Worm (Caenorhabditis elegans) whole organism, L4/young adult: Measurements from ENCODE around the gene pqn-73.

Experiments used
- W03F9.2 ChIP-seq: fragments of 150-350 bp; optimal IDR thresholded peaks from 2 replicates; lab custom pipeline; 2014; ENCODE audit warnings: missing biosample characterization, missing genetic modification characterization
- dao-5 ChIP-seq: sonication (generic microtip); optimal IDR thresholded peaks from 2 replicates; lab custom pipeline; 2016; ENCODE audit warnings: missing genotype, missing genetic modification characterization, moderate library complexity, missing compliant biosample characterization
- him-1 ChIP-seq: sonication (generic microtip); optimal IDR thresholded peaks from 2 replicates; lab custom pipeline; 2016; ENCODE audit warnings: missing genotype, missing genetic modification reagents, missing genetic modification characterization, missing compliant biosample characterization

DNA sequence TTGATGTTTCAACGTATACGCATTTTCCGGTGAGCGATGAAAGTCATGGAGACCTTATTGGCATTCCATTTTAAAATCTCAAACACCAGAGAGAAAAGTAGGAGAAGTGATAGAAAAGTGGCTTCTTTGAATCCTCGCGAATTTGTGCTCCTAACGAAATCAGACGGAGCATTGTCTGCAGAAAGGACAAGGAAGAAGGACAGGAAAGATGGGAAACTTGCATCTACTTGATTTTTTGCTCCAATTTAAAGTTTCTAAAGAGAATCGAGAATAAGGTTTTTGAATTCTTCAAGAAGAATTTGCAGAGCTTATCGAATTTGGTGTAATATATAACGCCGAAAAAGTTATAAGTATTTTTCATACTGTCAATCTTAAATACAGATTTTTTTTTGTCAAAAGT, 10.6 kb downstream of the pqn-73 start:
- TF ChIP-seq W03F9.2 (tag; lab: Kevin White, UChicago) (no peak), dao-5 (no peak), him-1 (tag; lab: Kevin White, UChicago) (no peak)
